Fruit fly (Drosophila melanogaster): ENCODE measurements around the gene Nuf2.

The Nuf2 gene

DNA sequence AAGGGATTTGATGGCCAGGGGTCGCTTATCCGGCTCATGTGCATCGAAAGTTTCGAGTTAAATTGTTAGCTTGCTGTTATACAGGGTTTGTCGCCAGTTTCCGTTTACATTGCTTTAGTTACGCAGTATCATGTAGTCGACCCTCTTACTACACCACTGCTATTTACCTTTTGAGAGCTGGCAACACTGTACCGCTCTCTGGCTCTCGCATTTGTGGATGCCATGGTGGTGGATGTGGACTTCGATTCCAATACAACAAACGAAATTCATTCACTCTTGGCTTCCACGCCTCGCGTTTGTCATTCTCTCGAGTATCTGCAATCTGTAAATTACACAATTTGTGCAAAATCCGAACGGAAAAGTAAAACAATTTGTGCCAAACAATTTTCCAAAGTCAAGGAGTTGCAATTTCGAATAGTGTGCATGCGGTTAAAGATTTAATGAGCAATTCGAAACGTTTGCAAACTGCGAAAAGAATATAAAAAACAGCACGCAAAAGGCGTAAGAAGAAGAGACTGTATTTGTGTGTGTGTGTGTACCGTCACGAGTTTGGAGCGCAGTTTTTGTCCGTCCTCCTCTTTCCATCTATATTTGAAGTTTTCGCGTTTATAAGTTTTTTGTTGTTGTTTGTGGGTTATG is 16.5 kb downstream of the Nuf2 start:
- TF ChIP-seq insv (optimal IDR thresholded peaks at IDR 0.05) = no peak
- no peak for TF ChIP-seq Sin3A (optimal IDR thresholded peaks at IDR 0.05)
- TF ChIP-seq Myc (optimal IDR thresholded peaks at IDR 0.05) = no peak
- no peak for TF ChIP-seq h (optimal IDR thresholded peaks at IDR 0.05)
- TF ChIP-seq ttk (optimal IDR thresholded peaks at IDR 0.05) = no peak
- TF ChIP-seq psq (optimal IDR thresholded peaks at IDR 0.05) = no peak

DNA sequence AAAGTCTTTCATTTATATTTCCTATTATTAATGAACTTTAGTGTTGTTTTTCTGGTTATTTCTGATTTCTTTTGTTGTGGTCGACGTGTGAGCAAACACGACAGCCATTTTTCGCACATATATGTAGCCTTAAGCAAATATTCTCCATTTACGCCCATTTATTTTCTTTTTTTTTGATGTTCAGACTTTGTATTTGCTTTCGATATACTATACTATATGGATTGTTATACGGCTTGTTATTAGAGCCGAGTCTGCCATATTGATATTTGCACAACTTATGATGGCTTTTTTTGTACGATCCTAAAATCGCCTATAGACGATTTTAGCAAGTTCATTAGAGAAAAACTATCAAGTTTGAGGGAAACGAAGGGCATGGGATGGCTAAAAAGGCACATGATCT is 17.9 kb downstream of the Nuf2 start:
- no peak for TF ChIP-seq Sin3A (optimal IDR thresholded peaks at IDR 0.05)
- no peak for TF ChIP-seq psq (optimal IDR thresholded peaks at IDR 0.05)
- TF ChIP-seq Myc (optimal IDR thresholded peaks at IDR 0.05) = no peak
- no peak for TF ChIP-seq ttk (optimal IDR thresholded peaks at IDR 0.05)
- no peak for TF ChIP-seq h (optimal IDR thresholded peaks at IDR 0.05)
- TF ChIP-seq insv (optimal IDR thresholded peaks at IDR 0.05) = no peak

dm6 chr2L:7043039-7043905 is 22.4 kb downstream of the Nuf2 start:
- no peak for TF ChIP-seq Myc (optimal IDR thresholded peaks at IDR 0.05)
- no peak for TF ChIP-seq Sin3A (optimal IDR thresholded peaks at IDR 0.05)

DNA sequence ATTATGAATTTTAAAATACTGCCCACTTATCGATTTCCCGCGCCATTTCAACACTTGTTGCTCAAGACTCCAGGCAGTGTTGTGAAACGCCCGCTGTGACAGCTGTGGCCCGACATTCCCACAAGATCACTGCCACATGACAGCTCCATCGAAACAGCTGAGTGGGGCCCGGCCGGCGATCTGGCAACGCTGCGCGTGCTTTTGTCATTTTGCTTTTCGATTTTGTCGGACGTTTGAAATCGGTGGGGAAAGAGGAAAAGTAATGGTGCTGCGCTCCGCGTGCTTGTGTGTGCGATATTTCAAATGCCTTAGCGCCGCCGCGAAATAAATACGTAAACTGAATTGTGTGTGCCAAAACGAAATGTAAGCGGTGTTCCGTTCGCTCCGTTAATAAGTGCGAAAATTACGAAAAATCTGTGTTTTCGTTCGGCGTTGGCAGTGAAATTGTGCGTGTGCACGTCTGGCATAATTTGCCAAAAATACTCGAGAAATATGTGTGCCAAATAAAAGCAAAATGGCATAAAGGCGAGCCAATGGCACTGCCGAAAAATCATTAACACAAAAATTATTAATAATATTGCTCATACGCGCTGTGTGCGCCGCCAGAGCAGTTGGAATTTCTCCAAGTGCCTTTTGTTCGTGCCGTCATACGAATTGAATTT is 23.4 kb downstream of the Nuf2 start:
- TF ChIP-seq h (optimal IDR thresholded peaks at IDR 0.05) = no peak
- no peak for TF ChIP-seq Sin3A (optimal IDR thresholded peaks at IDR 0.05)
- no peak for TF ChIP-seq ttk (optimal IDR thresholded peaks at IDR 0.05)
- no peak for TF ChIP-seq psq (optimal IDR thresholded peaks at IDR 0.05)
- no peak for TF ChIP-seq Myc (optimal IDR thresholded peaks at IDR 0.05)
- no peak for TF ChIP-seq insv (optimal IDR thresholded peaks at IDR 0.05)

- TF ChIP-seq h (optimal IDR thresholded peaks at IDR 0.05) (no peak), insv (optimal IDR thresholded peaks at IDR 0.05) (no peak), Sin3A (optimal IDR thresholded peaks at IDR 0.05) (no peak), ttk (optimal IDR thresholded peaks at IDR 0.05) (no peak), psq (optimal IDR thresholded peaks at IDR 0.05) (no peak), Myc (optimal IDR thresholded peaks at IDR 0.05) (no peak)
Measured at dm6 chr2L:7039342-7039684, 26.3 kb downstream of the Nuf2 start.

dm6 chr2L:7038404-7039341 is 27.0 kb downstream of the Nuf2 start:
- no peak for TF ChIP-seq ttk (optimal IDR thresholded peaks at IDR 0.05)
- no peak for TF ChIP-seq psq (optimal IDR thresholded peaks at IDR 0.05)
- TF ChIP-seq insv (optimal IDR thresholded peaks at IDR 0.05) = no peak
- no peak for TF ChIP-seq Sin3A (optimal IDR thresholded peaks at IDR 0.05)
- TF ChIP-seq h (optimal IDR thresholded peaks at IDR 0.05) = no peak
- TF ChIP-seq Myc (optimal IDR thresholded peaks at IDR 0.05) = no peak

DNA sequence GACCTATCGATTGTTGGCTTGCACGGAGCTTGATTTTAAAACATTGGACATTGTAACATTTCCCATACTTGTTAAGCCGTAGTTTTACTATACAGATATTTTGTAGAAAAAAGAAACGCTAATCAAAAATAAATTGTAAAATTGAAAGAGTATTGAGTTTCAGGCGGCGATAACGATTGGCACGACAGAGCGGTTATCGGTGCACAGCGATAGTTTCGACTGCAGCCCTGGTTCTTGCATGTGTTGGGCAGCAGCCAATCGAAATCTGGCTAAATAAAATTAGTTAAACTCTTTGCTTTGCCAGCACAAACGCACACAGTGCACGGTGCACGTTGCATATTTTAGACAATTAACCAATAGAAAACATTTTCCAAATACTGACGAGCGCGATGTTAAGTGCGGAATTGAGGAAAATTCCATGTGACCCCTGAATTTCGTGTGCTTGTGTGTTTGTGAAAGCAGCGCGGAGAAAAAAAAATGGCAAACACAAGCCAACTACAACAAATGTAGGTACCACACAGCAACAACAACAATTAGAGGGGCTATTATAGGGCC is 27.8 kb downstream of the Nuf2 start, which contains the start of gene milt:
milt (plus strand) TSS at position 51 of the 555 bp plus-strand sequence.
- TF ChIP-seq h (optimal IDR thresholded peaks at IDR 0.05) (no peak), insv (optimal IDR thresholded peaks at IDR 0.05) (no peak), ttk (optimal IDR thresholded peaks at IDR 0.05) (no peak), Sin3A (optimal IDR thresholded peaks at IDR 0.05) (no peak), psq (optimal IDR thresholded peaks at IDR 0.05) (no peak), Myc (optimal IDR thresholded peaks at IDR 0.05) (no peak)

- no peak for TF ChIP-seq psq (optimal IDR thresholded peaks at IDR 0.05)
Measured at dm6 chr2L:7033100-7033675, 32.4 kb downstream of the Nuf2 start.

dm6 chr2L:7032517-7032951 is 33.1 kb downstream of the Nuf2 start, which contains the start of the genes Rab30 and Caper:
TSS of gene Rab30 (minus strand) at chr2L:7032606.
TSS of gene Caper (plus strand) at chr2L:7032721.
- TF ChIP-seq insv (optimal IDR thresholded peaks at IDR 0.05) (no peak), psq (optimal IDR thresholded peaks at IDR 0.05) (no peak), Myc (optimal IDR thresholded peaks at IDR 0.05) (no peak), Sin3A (optimal IDR thresholded peaks at IDR 0.05) (no peak), ttk (optimal IDR thresholded peaks at IDR 0.05) (no peak)

DNA sequence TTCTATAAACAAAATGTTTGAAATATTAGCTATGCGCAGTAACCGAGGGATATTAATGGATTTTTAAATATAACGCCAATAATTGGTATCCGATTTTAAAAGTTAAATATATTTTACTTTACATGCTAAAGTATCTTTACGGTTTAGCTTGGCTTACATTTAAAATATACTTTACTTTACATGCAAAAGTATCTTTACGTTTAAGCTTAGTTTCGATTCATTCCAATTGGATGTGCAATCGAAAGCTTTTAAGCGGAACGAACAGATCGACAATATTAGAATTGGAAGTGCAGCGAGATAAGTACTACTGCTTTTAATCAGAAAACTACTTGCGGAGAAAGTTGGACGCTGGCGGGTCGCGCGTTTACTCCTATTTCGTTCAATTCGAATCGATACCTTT is 36.6 kb downstream of the Nuf2 start:
- TF ChIP-seq ttk (optimal IDR thresholded peaks at IDR 0.05) = no peak
- no peak for TF ChIP-seq Myc (optimal IDR thresholded peaks at IDR 0.05)
- peak; percentile 92 for TF ChIP-seq insv (optimal IDR thresholded peaks at IDR 0.05)
- TF ChIP-seq psq (optimal IDR thresholded peaks at IDR 0.05) = no peak
- no peak for TF ChIP-seq Sin3A (optimal IDR thresholded peaks at IDR 0.05)
- no peak for TF ChIP-seq h (optimal IDR thresholded peaks at IDR 0.05)

DNA sequence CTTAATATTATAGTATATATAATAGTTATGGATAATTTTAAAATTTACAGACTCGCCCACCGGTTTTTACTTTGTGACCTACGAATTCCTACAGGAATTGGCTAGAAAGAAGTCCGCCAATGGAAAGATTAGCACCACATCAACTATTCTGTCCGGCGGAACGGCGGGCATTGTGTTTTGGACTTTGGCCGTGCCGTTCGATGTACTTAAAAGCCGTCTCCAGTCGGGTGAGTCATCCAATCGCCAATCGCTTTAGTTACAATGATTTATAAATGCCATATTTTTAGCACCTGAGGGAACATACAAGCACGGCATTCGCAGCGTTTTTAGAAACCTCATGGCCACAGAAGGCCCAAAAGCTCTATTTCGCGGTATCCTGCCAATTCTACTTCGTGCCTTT is 37.2 kb downstream of the Nuf2 start:
- TF ChIP-seq Myc (optimal IDR thresholded peaks at IDR 0.05) = no peak
